Worm (Caenorhabditis elegans): Measurements from ENCODE around the gene ltd-1.

DNA sequence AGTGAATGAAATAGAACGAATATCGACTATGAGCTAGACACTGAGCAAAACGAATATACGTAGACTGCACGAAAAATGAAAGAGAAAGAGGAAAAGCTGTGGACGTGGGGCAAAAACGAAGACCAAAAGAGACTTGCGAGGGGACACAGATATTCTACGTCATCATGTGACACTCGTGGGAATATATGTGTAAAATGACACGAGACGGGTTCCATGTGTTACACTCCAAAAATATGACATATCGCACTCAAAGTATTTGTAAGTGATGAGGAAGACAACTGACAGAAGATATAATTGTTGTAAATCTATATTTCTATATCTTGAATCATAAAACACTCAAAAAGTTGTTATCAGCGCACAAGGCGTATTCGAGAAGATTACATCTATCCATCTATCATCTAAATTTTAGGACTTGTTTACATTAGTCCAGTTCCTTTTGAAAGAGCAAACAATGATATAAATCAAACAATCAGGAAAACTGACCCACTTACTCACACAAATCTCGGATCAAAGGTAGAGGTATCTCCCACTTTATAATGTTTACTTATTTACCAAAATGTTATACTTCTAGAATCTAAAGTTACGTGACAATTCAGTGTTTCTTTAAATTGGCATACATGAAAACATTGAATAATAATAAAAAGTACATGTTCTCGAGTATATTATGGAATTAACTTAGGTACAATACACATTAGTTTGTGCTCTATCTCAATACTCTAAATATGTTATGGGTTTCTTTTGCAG is 20.6 kb downstream of the ltd-1 start:
- no peak for TF ChIP-seq zag-1 (tag; optimal IDR thresholded peaks at IDR 0.05)
- TF ChIP-seq ceh-82 (tag; optimal IDR thresholded peaks at IDR 0.05): peak in 1 of 3 experiments; percentile 33
- TF ChIP-seq egl-13 (tag; optimal IDR thresholded peaks at IDR 0.05): no peak
- TF ChIP-seq tlp-1 (tag; optimal IDR thresholded peaks at IDR 0.05): no peak
- TF ChIP-seq fkh-10 (GFP tag; optimal IDR thresholded peaks at IDR 0.05): no peak
- TF ChIP-seq nhr-12 (tag; optimal IDR thresholded peaks at IDR 0.05): no peak
- no peak for TF ChIP-seq egl-27 (tag; optimal IDR thresholded peaks at IDR 0.05)
- TF ChIP-seq nhr-11 (tag; optimal IDR thresholded peaks at IDR 0.05): no peak
- peak; percentile 51 for TF ChIP-seq isw-1 (GFP tag; IDR thresholded peaks at IDR 0.05)
- TF ChIP-seq elt-3 (tag; optimal IDR thresholded peaks at IDR 0.05): peak in 2 of 6 experiments; percentile 45 to 66

All from whole organism, L1 larva.